Worm (Caenorhabditis elegans): ENCODE measurements around the gene deb-1.

deb-1 gene

DNA sequence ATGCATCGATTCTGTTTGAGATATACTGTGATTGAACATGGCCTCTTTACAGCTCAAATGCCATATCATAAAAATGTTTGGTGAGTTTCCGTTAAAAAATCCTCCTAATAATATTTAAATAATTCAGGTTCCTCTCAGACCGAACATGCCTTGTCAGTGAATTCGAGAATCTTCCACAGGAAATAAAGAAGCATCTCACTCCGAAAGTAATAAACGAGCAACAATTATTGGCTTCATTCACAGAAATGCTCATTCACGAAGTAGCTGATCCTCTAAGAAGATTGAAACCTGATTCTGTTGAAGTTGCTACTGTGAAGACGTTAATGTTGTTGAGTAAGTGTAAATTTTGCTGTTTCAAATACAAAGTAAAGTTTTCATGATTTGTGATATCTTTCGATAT lies 41.9 kb downstream of the deb-1 start:
- TF ChIP-seq hmbx-1 (tag; optimal IDR thresholded peaks at IDR 0.05) (no peak), ets-7 (tag; optimal IDR thresholded peaks at IDR 0.05) (no peak), hnd-1 (tag; optimal IDR thresholded peaks at IDR 0.05) (no peak), ceh-13 (GFP tag; optimal IDR thresholded peaks at IDR 0.05) (no peak), pes-1 (GFP tag; IDR thresholded peaks at IDR 0.05) (no peak), B0310.2 (tag; optimal IDR thresholded peaks at IDR 0.05) (no peak), F13C5.2 (tag; optimal IDR thresholded peaks at IDR 0.05) (no peak), tra-4 (tag; optimal IDR thresholded peaks at IDR 0.05) (no peak), tbx-11 (GFP tag; IDR thresholded peaks at IDR 0.05) (no peak), sea-1 (GFP tag; conservative IDR thresholded peaks at IDR 0.05) (no peak), ceh-36 (tag; optimal IDR thresholded peaks at IDR 0.05) (no peak), flt-1 (GFP tag; IDR thresholded peaks at IDR 0.05) (no peak), hmg-4 (GFP tag; optimal IDR thresholded peaks at IDR 0.05) (no peak), aly-1 (tag; optimal IDR thresholded peaks at IDR 0.05) (no peak), scrt-1 (GFP tag; IDR thresholded peaks at IDR 0.05) (no peak), ama-1 (optimal IDR thresholded peaks at IDR 0.05) (no peak)

DNA sequence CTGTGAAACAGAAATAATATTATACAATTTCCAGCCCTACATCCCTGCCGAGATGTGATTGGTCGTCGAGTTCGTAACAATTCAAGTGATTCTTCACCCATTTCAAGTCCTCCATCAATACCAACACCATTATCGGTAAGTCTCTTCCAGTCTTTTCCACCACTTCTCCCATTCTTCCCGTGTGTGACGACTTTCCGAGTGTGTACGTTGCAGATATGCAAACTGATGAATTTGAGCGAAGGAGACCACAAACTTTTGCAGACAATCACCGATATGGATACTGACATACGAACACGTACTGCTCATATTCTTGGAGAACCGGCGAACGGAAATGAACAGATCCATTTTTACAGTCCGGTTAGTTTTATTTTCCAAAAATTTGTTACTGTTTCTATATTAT lies 42.6 kb downstream of the deb-1 start:
- TF ChIP-seq hmbx-1 (tag; optimal IDR thresholded peaks at IDR 0.05) (no peak), aly-1 (tag; optimal IDR thresholded peaks at IDR 0.05) (no peak), pes-1 (GFP tag; IDR thresholded peaks at IDR 0.05) (no peak), ets-7 (tag; optimal IDR thresholded peaks at IDR 0.05) (no peak), tbx-11 (GFP tag; IDR thresholded peaks at IDR 0.05) (no peak), scrt-1 (GFP tag; IDR thresholded peaks at IDR 0.05) (no peak), ama-1 (optimal IDR thresholded peaks at IDR 0.05) (no peak), flt-1 (GFP tag; IDR thresholded peaks at IDR 0.05) (no peak), sea-1 (GFP tag; conservative IDR thresholded peaks at IDR 0.05) (no peak), ceh-36 (tag; optimal IDR thresholded peaks at IDR 0.05) (no peak), tra-4 (tag; optimal IDR thresholded peaks at IDR 0.05) (no peak), tbx-37 (GFP tag; conservative IDR thresholded peaks at IDR 0.05) (no peak), B0310.2 (tag; optimal IDR thresholded peaks at IDR 0.05) (no peak), ceh-13 (GFP tag; optimal IDR thresholded peaks at IDR 0.05) (no peak), hmg-4 (GFP tag; optimal IDR thresholded peaks at IDR 0.05) (no peak), F13C5.2 (tag; optimal IDR thresholded peaks at IDR 0.05) (no peak), hnd-1 (tag; optimal IDR thresholded peaks at IDR 0.05) (no peak)

DNA sequence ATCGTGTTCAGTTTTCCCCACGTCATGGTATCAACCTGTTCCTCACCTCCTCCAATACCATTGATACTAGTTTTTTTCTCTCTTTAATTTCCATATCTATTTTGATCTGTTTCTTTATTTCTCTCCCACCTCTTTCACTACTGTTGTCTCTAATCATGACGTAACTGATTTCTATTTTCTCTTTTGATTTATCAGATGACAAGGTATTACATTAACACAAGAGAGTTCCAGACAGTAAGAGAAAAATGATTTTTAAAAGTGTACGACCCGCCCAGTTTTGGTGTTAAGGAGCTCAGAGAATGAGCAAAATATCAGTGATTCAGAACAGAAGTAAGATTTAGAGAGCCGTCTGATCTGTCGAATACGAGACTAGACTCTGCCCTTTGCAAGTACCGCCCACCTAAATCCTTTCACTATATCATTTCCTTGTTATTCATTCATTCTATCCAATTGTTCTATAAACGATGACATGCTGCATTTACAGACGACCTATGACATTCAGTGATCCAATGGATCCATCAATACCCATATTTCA lies 44.3 kb downstream of the deb-1 start, which contains the start of gene nhr-105:
nhr-105 (plus strand) TSS at position 485 of the 535 bp plus-strand sequence.
- TF ChIP-seq F13C5.2 (tag; optimal IDR thresholded peaks at IDR 0.05) = no peak
- TF ChIP-seq hmbx-1 (tag; optimal IDR thresholded peaks at IDR 0.05) = no peak
- no peak for TF ChIP-seq aly-1 (tag; optimal IDR thresholded peaks at IDR 0.05)
- no peak for TF ChIP-seq ceh-36 (tag; optimal IDR thresholded peaks at IDR 0.05)
- no peak for TF ChIP-seq ceh-13 (GFP tag; optimal IDR thresholded peaks at IDR 0.05)
- TF ChIP-seq ama-1 (optimal IDR thresholded peaks at IDR 0.05) = no peak
- no peak for TF ChIP-seq tbx-11 (GFP tag; IDR thresholded peaks at IDR 0.05)

DNA sequence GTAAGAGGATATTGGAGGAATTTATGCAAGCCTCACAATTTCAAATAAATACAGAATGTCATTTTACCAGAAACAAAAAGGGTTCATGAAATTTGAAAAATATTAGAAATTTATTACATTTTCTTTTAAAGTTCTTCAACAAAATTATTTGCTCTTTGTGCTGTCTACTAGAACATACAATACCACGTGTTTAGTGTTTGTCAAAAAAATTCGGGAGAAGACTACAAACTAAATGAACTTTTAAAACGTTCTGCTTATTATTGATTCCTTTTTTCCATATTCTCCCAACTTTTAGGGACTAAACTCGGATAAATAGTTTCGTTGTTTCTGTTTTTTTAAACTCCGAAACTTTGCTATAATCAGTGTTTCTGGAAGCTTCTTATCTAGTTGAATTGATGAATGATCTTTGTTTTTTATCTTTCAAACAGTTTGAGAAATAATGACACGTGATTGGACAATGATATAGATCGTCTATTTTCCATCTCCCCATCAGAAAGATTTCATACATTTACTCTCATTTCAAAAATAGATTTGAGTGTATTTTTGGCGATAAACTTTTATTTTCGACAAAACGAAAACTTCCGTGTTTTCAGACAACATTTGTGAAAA lies 45.3 kb downstream of the deb-1 start:
- TF ChIP-seq ets-7 (tag; optimal IDR thresholded peaks at IDR 0.05) (no peak), flt-1 (GFP tag; IDR thresholded peaks at IDR 0.05) (no peak), tbx-37 (GFP tag; conservative IDR thresholded peaks at IDR 0.05) (no peak), hnd-1 (tag; optimal IDR thresholded peaks at IDR 0.05) (no peak), ceh-13 (GFP tag; optimal IDR thresholded peaks at IDR 0.05) (no peak), tbx-11 (GFP tag; IDR thresholded peaks at IDR 0.05) (no peak), tra-4 (tag; optimal IDR thresholded peaks at IDR 0.05) (no peak), ceh-36 (tag; optimal IDR thresholded peaks at IDR 0.05) (no peak), scrt-1 (GFP tag; IDR thresholded peaks at IDR 0.05) (no peak), aly-1 (tag; optimal IDR thresholded peaks at IDR 0.05) (no peak), ama-1 (optimal IDR thresholded peaks at IDR 0.05) (no peak), F13C5.2 (tag; optimal IDR thresholded peaks at IDR 0.05) (no peak), B0310.2 (tag; optimal IDR thresholded peaks at IDR 0.05) (no peak), hmbx-1 (tag; optimal IDR thresholded peaks at IDR 0.05) (no peak)

DNA sequence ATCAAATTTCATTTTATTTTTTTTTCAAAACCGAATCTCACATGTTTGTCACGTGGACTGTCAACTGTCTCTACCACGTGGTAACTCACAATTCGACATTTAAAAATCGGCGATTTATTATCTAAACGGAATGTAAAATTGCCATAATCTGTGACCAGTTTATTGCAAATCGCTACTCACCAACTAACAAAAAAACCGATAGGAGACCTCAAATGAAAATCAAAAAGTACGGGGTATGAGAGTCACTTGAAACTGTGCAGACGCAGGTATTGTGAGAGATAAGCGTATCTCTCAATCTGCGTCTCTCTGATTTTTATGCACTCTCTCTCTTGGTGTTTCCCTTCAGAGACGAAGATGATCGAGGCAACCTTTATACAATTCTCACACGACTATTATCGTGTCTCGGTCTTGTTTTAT lies 46.3 kb downstream of the deb-1 start:
- no peak for TF ChIP-seq sea-1 (GFP tag; conservative IDR thresholded peaks at IDR 0.05)
- TF ChIP-seq aly-1 (tag; optimal IDR thresholded peaks at IDR 0.05) = no peak
- no peak for TF ChIP-seq tbx-37 (GFP tag; conservative IDR thresholded peaks at IDR 0.05)
- no peak for TF ChIP-seq ets-7 (tag; optimal IDR thresholded peaks at IDR 0.05)
- TF ChIP-seq hmg-4 (GFP tag; optimal IDR thresholded peaks at IDR 0.05) = no peak
- TF ChIP-seq pes-1 (GFP tag; IDR thresholded peaks at IDR 0.05) = no peak

DNA sequence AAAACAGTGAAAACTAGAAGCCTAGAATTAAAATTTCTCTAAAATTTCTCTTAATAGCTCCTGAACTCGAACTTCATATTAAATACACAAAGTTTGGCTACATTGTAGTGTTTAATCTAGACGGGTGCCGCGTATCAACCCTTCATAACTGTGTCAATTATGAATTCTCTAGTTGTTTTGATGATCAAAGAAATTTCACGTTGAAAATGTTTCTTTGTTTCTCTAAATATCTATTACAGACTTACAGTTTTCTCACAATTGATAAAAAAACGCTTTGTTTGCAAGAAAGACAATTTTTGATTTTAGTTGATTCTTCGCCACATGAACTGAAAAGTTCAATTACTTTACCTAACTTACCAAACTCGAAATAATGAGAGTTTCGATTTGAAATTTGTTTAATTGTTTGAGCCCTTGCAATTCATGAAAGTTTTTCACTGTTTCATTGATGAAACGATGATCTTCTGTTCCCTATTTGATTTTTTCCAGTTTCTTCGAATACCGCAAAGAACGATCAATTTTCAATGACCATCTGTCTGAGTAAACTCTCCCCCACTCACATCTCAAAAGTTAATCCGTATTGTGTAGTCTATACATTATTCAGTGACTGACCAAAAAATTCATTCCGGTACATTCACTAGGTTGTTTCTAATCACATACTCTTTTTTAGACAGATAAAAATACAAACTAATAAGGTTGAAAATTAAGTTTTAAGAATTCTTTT lies 47.3 kb downstream of the deb-1 start:
- TF ChIP-seq ceh-13 (GFP tag; optimal IDR thresholded peaks at IDR 0.05) (no peak), tbx-37 (GFP tag; conservative IDR thresholded peaks at IDR 0.05) (no peak), pes-1 (GFP tag; IDR thresholded peaks at IDR 0.05) (no peak), tbx-11 (GFP tag; IDR thresholded peaks at IDR 0.05) (no peak), tra-4 (tag; optimal IDR thresholded peaks at IDR 0.05) (no peak), B0310.2 (tag; optimal IDR thresholded peaks at IDR 0.05) (no peak), ets-7 (tag; optimal IDR thresholded peaks at IDR 0.05) (no peak), hmbx-1 (tag; optimal IDR thresholded peaks at IDR 0.05) (no peak), aly-1 (tag; optimal IDR thresholded peaks at IDR 0.05) (no peak), flt-1 (GFP tag; IDR thresholded peaks at IDR 0.05) (no peak), sea-1 (GFP tag; conservative IDR thresholded peaks at IDR 0.05) (no peak), scrt-1 (GFP tag; IDR thresholded peaks at IDR 0.05) (no peak), hnd-1 (tag; optimal IDR thresholded peaks at IDR 0.05) (no peak), ceh-36 (tag; optimal IDR thresholded peaks at IDR 0.05) (no peak), ama-1 (optimal IDR thresholded peaks at IDR 0.05) (no peak), hmg-4 (GFP tag; optimal IDR thresholded peaks at IDR 0.05) (no peak), F13C5.2 (tag; optimal IDR thresholded peaks at IDR 0.05) (no peak)

All from whole organism, early embryonic.